Fruit fly (Drosophila melanogaster): ENCODE results near the gene dnt.

- TF ChIP-seq CG10959 (GFP tag; IDR thresholded peaks at IDR 0.05): no peak
- TF ChIP-seq Drgx (GFP tag; IDR thresholded peaks at IDR 0.05): no peak
- no peak for TF ChIP-seq CG16779 (GFP tag; IDR thresholded peaks at IDR 0.05)
- no peak for TF ChIP-seq slbo (GFP tag; IDR thresholded peaks at IDR 0.05)
- no peak for TF ChIP-seq CG12744 (GFP tag; optimal IDR thresholded peaks at IDR 0.05)
- no peak for TF ChIP-seq lilli (GFP tag; optimal IDR thresholded peaks at IDR 0.05)
- no peak for TF ChIP-seq Abd-B (GFP tag; optimal IDR thresholded peaks at IDR 0.05)
- no peak for TF ChIP-seq E2f1 (GFP tag; IDR thresholded peaks at IDR 0.05)
- no peak for TF ChIP-seq CG1792 (GFP tag; optimal IDR thresholded peaks at IDR 0.05)
Observed at dm6 chr2L:19388966-19389365, 25.9 kb upstream of the dnt start.

Measured in whole organism, embryonic.